Worm (Caenorhabditis elegans) whole organism, young adult: ENCODE results near the gene tat-6.

Experiments used
- F33H1.4 ChIP-seq: fragments of 200-800 bp; sonication (Bioruptor generic); IDR thresholded peaks from 2 replicates; pipeline ENCODE4 v1.3.6; 2022; ENCODE audit warnings: missing genetic modification reagents, missing genetic modification characterization, missing compliant biosample characterization
- F37B4.10 ChIP-seq: fragments of 200-800 bp; sonication (Bioruptor generic); IDR thresholded peaks from 2 replicates; pipeline ENCODE4 v1.3.6; 2022; ENCODE audit warnings: missing genetic modification characterization, missing compliant biosample characterization
- K11D2.4 ChIP-seq: fragments of 200-800 bp; sonication (Bioruptor generic); IDR thresholded peaks from 2 replicates; pipeline ENCODE4 v1.3.6; 2022; ENCODE audit warnings: missing genetic modification reagents, missing genetic modification characterization, missing compliant biosample characterization
- K12H6.12 ChIP-seq: fragments of 200-800 bp; sonication (Bioruptor generic); optimal IDR thresholded peaks from 2 replicates; lab custom pipeline; 2018; ENCODE audit warnings: mild to moderate bottlenecking, missing genetic modification characterization, missing compliant biosample characterization
- Y53F4B.3 ChIP-seq: fragments of 200-800 bp; sonication (Bioruptor generic); IDR thresholded peaks from 2 replicates; pipeline ENCODE4 v1.3.6; 2022; ENCODE audit warnings: missing genetic modification reagents, missing genetic modification characterization, missing compliant biosample characterization
- Y53G8AR.9 ChIP-seq: fragments of 200-800 bp; sonication (Bioruptor generic); conservative IDR thresholded peaks from 2 replicates; pipeline ENCODE4 v1.3.6; 2022; ENCODE audit warnings: missing genetic modification reagents, missing genetic modification characterization, missing compliant biosample characterization
- Y56A3A.18 ChIP-seq: fragments of 200-800 bp; sonication (Bioruptor generic); IDR thresholded peaks from 2 replicates; pipeline ENCODE4 v1.3.6; 2022; ENCODE audit warnings: missing genetic modification reagents, missing genetic modification characterization, missing compliant biosample characterization
- Y95B8A.8 ChIP-seq: fragments of 200-800 bp; sonication (Bioruptor generic); IDR thresholded peaks from 2 replicates; pipeline ENCODE4 v1.3.6; 2022; ENCODE audit warnings: missing genetic modification reagents, missing genetic modification characterization, missing compliant biosample characterization
- akir-1 ChIP-seq: fragments of 200-800 bp; sonication (Bioruptor generic); optimal IDR thresholded peaks from 2 replicates; lab custom pipeline; 2018; ENCODE audit warnings: mild to moderate bottlenecking, missing genetic modification characterization, moderate library complexity, missing compliant biosample characterization
- attf-3 ChIP-seq: fragments of 200-800 bp; sonication (Bioruptor generic); conservative IDR thresholded peaks from 2 replicates; pipeline ENCODE4 v1.3.6; 2022; ENCODE audit warnings: missing genetic modification reagents, missing genetic modification characterization, missing compliant biosample characterization
- attf-5 ChIP-seq: fragments of 200-800 bp; sonication (Bioruptor generic); optimal IDR thresholded peaks from 2 replicates; lab custom pipeline; 2018; ENCODE audit warnings: mild to moderate bottlenecking, missing genetic modification characterization, missing compliant biosample characterization
- bed-2 ChIP-seq: fragments of 200-800 bp; sonication (Bioruptor generic); IDR thresholded peaks from 2 replicates; pipeline ENCODE4 v1.3.6; 2022; ENCODE audit warnings: missing genetic modification reagents, missing genetic modification characterization, missing compliant biosample characterization
- ceh-27 ChIP-seq: fragments of 200-800 bp; sonication (Bioruptor generic); optimal IDR thresholded peaks from 2 replicates; lab custom pipeline; 2018; ENCODE audit warnings: mild to moderate bottlenecking, missing genetic modification characterization, moderate library complexity, missing compliant biosample characterization
- ceh-58 ChIP-seq: fragments of 200-800 bp; sonication (Bioruptor generic); IDR thresholded peaks from 2 replicates; pipeline ENCODE4 v1.3.6; 2022; ENCODE audit warnings: missing genetic modification characterization, missing compliant biosample characterization
- ceh-91 ChIP-seq: fragments of 200-800 bp; sonication (Bioruptor generic); IDR thresholded peaks from 2 replicates; pipeline ENCODE4 v1.3.6; 2022; ENCODE audit warnings: missing genetic modification reagents, missing genetic modification characterization, missing compliant biosample characterization
- chd-7 ChIP-seq: sonication (generic microtip); optimal IDR thresholded peaks from 2 replicates; lab custom pipeline; 2016; ENCODE audit warnings: mild to moderate bottlenecking, missing genetic modification characterization, moderate library complexity, missing compliant biosample characterization
- dox-1 ChIP-seq: fragments of 200-800 bp; sonication (Bioruptor generic); IDR thresholded peaks from 2 replicates; pipeline ENCODE4 v1.3.6; 2022; ENCODE audit warnings: missing genetic modification reagents, missing genetic modification characterization, missing compliant biosample characterization
- egrh-3 ChIP-seq: fragments of 200-800 bp; sonication (Bioruptor generic); IDR thresholded peaks from 2 replicates; pipeline ENCODE4 v1.3.6; 2022; ENCODE audit warnings: missing genetic modification reagents, missing genetic modification characterization, missing compliant biosample characterization
- ets-4 ChIP-seq: fragments of 200-800 bp; sonication (Bioruptor generic); optimal IDR thresholded peaks from 2 replicates; lab custom pipeline; 2018; ENCODE audit warnings: mild to moderate bottlenecking, missing genetic modification characterization, missing compliant biosample characterization
- fkh-3 ChIP-seq: sonication (generic microtip); optimal IDR thresholded peaks from 2 replicates; lab custom pipeline; 2016; ENCODE audit warnings: mild to moderate bottlenecking, missing genetic modification characterization, missing compliant biosample characterization
- hlh-12 ChIP-seq: sonication (generic microtip); optimal IDR thresholded peaks from 2 replicates; lab custom pipeline; 2016; ENCODE audit warnings: missing genetic modification characterization, missing compliant biosample characterization
- lsy-27 ChIP-seq: sonication (generic microtip); optimal IDR thresholded peaks from 2 replicates; lab custom pipeline; 2017; ENCODE audit warnings: missing genetic modification characterization, mild to moderate bottlenecking, missing compliant biosample characterization, antibody characterized with exemption, missing genotype, borderline replicate concordance; ENCODE audit not compliant: insufficient read depth
- madf-10 ChIP-seq: sonication (generic microtip); optimal IDR thresholded peaks from 2 replicates; lab custom pipeline; 2016; ENCODE audit warnings: mild to moderate bottlenecking, missing genetic modification characterization, missing compliant biosample characterization
- madf-8 ChIP-seq: fragments of 200-800 bp; sonication (Bioruptor generic); conservative IDR thresholded peaks from 2 replicates; pipeline ENCODE4 v1.3.6; 2022; ENCODE audit warnings: missing genetic modification reagents, missing genetic modification characterization, missing compliant biosample characterization
- mcd-1 ChIP-seq: fragments of 200-800 bp; sonication (Bioruptor generic); IDR thresholded peaks from 2 replicates; pipeline ENCODE4 v1.3.6; 2022; ENCODE audit warnings: missing genetic modification reagents, missing genetic modification characterization, missing compliant biosample characterization
- mes-4 ChIP-seq: sonication (generic microtip); optimal IDR thresholded peaks from 2 replicates; lab custom pipeline; 2016; ENCODE audit warnings: missing genotype, missing genetic modification characterization, missing compliant biosample characterization
- nhr-179 ChIP-seq: sonication (generic microtip); optimal IDR thresholded peaks from 2 replicates; lab custom pipeline; 2016; ENCODE audit warnings: mild to moderate bottlenecking, missing genetic modification characterization, missing compliant biosample characterization
- nhr-80 ChIP-seq: sonication (generic microtip); optimal IDR thresholded peaks from 2 replicates; lab custom pipeline; 2016; ENCODE audit warnings: missing genetic modification characterization, missing compliant biosample characterization
- rcor-1 ChIP-seq: fragments of 200-800 bp; sonication (Bioruptor generic); IDR thresholded peaks from 2 replicates; pipeline ENCODE4 v1.3.6; 2022; ENCODE audit warnings: missing genetic modification reagents, missing genetic modification characterization, missing compliant biosample characterization
- snpc-3.4 ChIP-seq: sonication (generic microtip); optimal IDR thresholded peaks from 2 replicates; lab custom pipeline; 2017; ENCODE audit warnings: missing genetic modification characterization, mild to moderate bottlenecking, missing compliant biosample characterization, antibody characterized with exemption, moderate library complexity, missing genotype, missing genetic modification reagents
- tbx-9 ChIP-seq: sonication (generic microtip); optimal IDR thresholded peaks from 2 replicates; lab custom pipeline; 2016; ENCODE audit warnings: borderline replicate concordance, missing genetic modification characterization, inconsistent platforms, missing compliant biosample characterization
- unc-130 ChIP-seq: sonication (generic microtip); optimal IDR thresholded peaks from 2 replicates; lab custom pipeline; 2016; ENCODE audit warnings: missing genetic modification reagents, missing genetic modification characterization, missing compliant biosample characterization
- unc-62 ChIP-seq: fragments of 150-350 bp; optimal IDR thresholded peaks from 2 replicates; lab custom pipeline; 2014; ENCODE audit warnings: missing biosample characterization, missing genetic modification reagents, missing genetic modification characterization
- ztf-22 ChIP-seq: fragments of 200-800 bp; sonication (Bioruptor generic); optimal IDR thresholded peaks from 2 replicates; lab custom pipeline; 2018; ENCODE audit warnings: mild to moderate bottlenecking, missing genetic modification characterization, moderate library complexity, missing compliant biosample characterization

Gene tat-6

ce11 chrV:3113751-3114150, 15.2 kb upstream of the tat-6 start, which contains the start of gene Y73C8C.8 (continued):
- no peak for TF ChIP-seq ets-4 (GFP tag; lab: Kevin White, UChicago)
- TF ChIP-seq nhr-179 (tag; lab: Kevin White, UChicago) = no peak
- no peak for TF ChIP-seq F33H1.4 (GFP tag; lab: Robert Waterston, UW)
- no peak for TF ChIP-seq ztf-22
- no peak for TF ChIP-seq akir-1
- TF ChIP-seq lsy-27 = no peak

- TF ChIP-seq Y56A3A.18 (GFP tag; lab: Robert Waterston, UW) (no peak), fkh-3 (tag; lab: Kevin White, UChicago) (no peak), ceh-58 (GFP tag; lab: Robert Waterston, UW) (no peak), Y53G8AR.9 (GFP tag; lab: Robert Waterston, UW) (no peak), ets-4 (GFP tag; lab: Kevin White, UChicago) (no peak)
Observed at ce11 chrV:3114973-3115372, 13.9 kb upstream of the tat-6 start, which contains the start of gene Y73C8C.3. Y73C8C.3 (plus strand) TSS chrV:3115273.

- TF ChIP-seq egrh-3 (GFP tag; lab: Robert Waterston, UW) (no peak), ets-4 (GFP tag; lab: Kevin White, UChicago) (no peak), nhr-80 (tag; lab: Kevin White, UChicago) (peak; percentile 33)
Observed at ce11 chrV:3118167-3118566, 10.7 kb upstream of the tat-6 start, which contains the start of gene clec-210. clec-210 (plus strand) TSS chrV:3118377.

ce11 chrV:3119185-3119584, 9.7 kb upstream of the tat-6 start:
- TF ChIP-seq dox-1 (GFP tag; lab: Robert Waterston, UW) (0 out of 2 replicates have a peak, but pooled peaks have one; percentile 34), rcor-1 (GFP tag; lab: Robert Waterston, UW) (no peak), nhr-80 (tag; lab: Kevin White, UChicago) (peak; percentile 50), unc-130 (GFP tag; lab: Kevin White, UChicago) (no peak)

- no peak for TF ChIP-seq attf-5 (GFP tag; lab: Kevin White, UChicago)
- no peak for TF ChIP-seq unc-62
- TF ChIP-seq Y95B8A.8 (GFP tag; lab: Robert Waterston, UW) = no peak
- no peak for TF ChIP-seq akir-1
- TF ChIP-seq unc-130 (GFP tag; lab: Kevin White, UChicago) = no peak
- TF ChIP-seq Y56A3A.18 (GFP tag; lab: Robert Waterston, UW) = no peak
- TF ChIP-seq ceh-91 (GFP tag; lab: Robert Waterston, UW) = no peak
- TF ChIP-seq ceh-27 (GFP tag; lab: Kevin White, UChicago) = no peak
- no peak for TF ChIP-seq fkh-3 (tag; lab: Kevin White, UChicago)
- TF ChIP-seq K11D2.4 = no peak
- TF ChIP-seq snpc-3.4 (tag; lab: Kevin White, UChicago) = no peak
- no peak for TF ChIP-seq F37B4.10 (GFP tag; lab: Robert Waterston, UW)
- TF ChIP-seq nhr-80 (tag; lab: Kevin White, UChicago) = no peak
- TF ChIP-seq ztf-22 = no peak
- TF ChIP-seq attf-3 (GFP tag; lab: Robert Waterston, UW) = no peak
- no peak for TF ChIP-seq tbx-9 (tag; lab: Kevin White, UChicago)
- no peak for TF ChIP-seq K12H6.12 (tag; lab: Kevin White, UChicago)
- no peak for TF ChIP-seq madf-8 (GFP tag; lab: Robert Waterston, UW)
Observed at ce11 chrV:3121743-3122142, 7.2 kb upstream of the tat-6 start, which contains the start of gene srt-56. srt-56 (minus strand) TSS chrV:3121843.

ce11 chrV:3122403-3122802, 6.5 kb upstream of the tat-6 start:
- TF ChIP-seq mcd-1 (GFP tag; lab: Robert Waterston, UW) = no peak
- TF ChIP-seq chd-7 = no peak
- no peak for TF ChIP-seq mes-4 (tag; lab: Kevin White, UChicago)
- no peak for TF ChIP-seq Y53F4B.3 (GFP tag; lab: Robert Waterston, UW)
- TF ChIP-seq tbx-9 (tag; lab: Kevin White, UChicago) = no peak
- no peak for TF ChIP-seq Y56A3A.18 (GFP tag; lab: Robert Waterston, UW)
- TF ChIP-seq hlh-12 = no peak
- TF ChIP-seq snpc-3.4 (tag; lab: Kevin White, UChicago) = no peak
- TF ChIP-seq ceh-27 (GFP tag; lab: Kevin White, UChicago) = no peak
- no peak for TF ChIP-seq madf-10 (tag; lab: Kevin White, UChicago)
- no peak for TF ChIP-seq bed-2 (GFP tag; lab: Robert Waterston, UW)
- TF ChIP-seq attf-5 (GFP tag; lab: Kevin White, UChicago) = no peak
